Worm (Caenorhabditis elegans) whole organism, L2 larva: ENCODE measurements around the gene alkb-7.

ENCODE experiments used
- F13H6.1 ChIP-seq: sonication (generic microtip); optimal IDR thresholded peaks from 2 replicates; lab custom pipeline; 2016; ENCODE audit warnings: missing genetic modification characterization, missing compliant biosample characterization
- ama-1 ChIP-seq: fragments of 150-350 bp; optimal IDR thresholded peaks from 2 replicates; lab custom pipeline; 2018; ENCODE audit warnings: inconsistent platforms
- blmp-1 ChIP-seq: sonication (generic microtip); optimal IDR thresholded peaks from 2 replicates; lab custom pipeline; 2017; ENCODE audit warnings: missing genetic modification characterization, mild to moderate bottlenecking, missing compliant biosample characterization, antibody characterized with exemption, moderate library complexity; ENCODE audit not compliant: insufficient read depth
- ceh-16 ChIP-seq: fragments of 150-350 bp; optimal IDR thresholded peaks from 2 replicates; lab custom pipeline; 2014; ENCODE audit warnings: missing biosample characterization, missing genetic modification characterization
- elt-1 ChIP-seq: fragments of 150-350 bp; optimal IDR thresholded peaks from 2 replicates; lab custom pipeline; 2014; ENCODE audit warnings: missing biosample characterization, missing genetic modification characterization
- nhr-11 ChIP-seq: fragments of 150-350 bp; optimal IDR thresholded peaks from 2 replicates; lab custom pipeline; 2014; ENCODE audit warnings: missing biosample characterization, missing genetic modification characterization
- nhr-77 ChIP-seq: fragments of 150-350 bp; optimal IDR thresholded peaks from 2 replicates; lab custom pipeline; 2014; ENCODE audit warnings: missing biosample characterization, missing genetic modification characterization
- sma-3 ChIP-seq: sonication (generic microtip); optimal IDR thresholded peaks from 2 replicates; lab custom pipeline; 2016; ENCODE audit warnings: missing genetic modification reagents, missing genetic modification characterization, missing compliant biosample characterization
- sma-9 ChIP-seq, 2 experiments: fragments of 150-350 bp in 1 of 2; sonication (generic microtip) in 1 of 2; optimal IDR thresholded peaks; 2 replicates each; lab custom pipeline; 2014 to 2016; ENCODE audit warnings: missing genetic modification characterization in 2 of 2, mild to moderate bottlenecking in 1 of 2, missing biosample characterization in 1 of 2, missing compliant biosample characterization in 1 of 2, missing genetic modification reagents in 1 of 2, moderate library complexity in 1 of 2
- unc-55 ChIP-seq: fragments of 150-350 bp; sonication (generic microtip); optimal IDR thresholded peaks from 3 replicates; lab custom pipeline; 2014; ENCODE audit warnings: missing biosample characterization, missing genetic modification reagents, missing genetic modification characterization

- no peak for TF ChIP-seq unc-55 (GFP tag; lab: Kevin White, UChicago)
- no peak for TF ChIP-seq nhr-77 (tag; lab: Kevin White, UChicago)
- TF ChIP-seq F13H6.1 (tag; lab: Kevin White, UChicago): no peak
- TF ChIP-seq blmp-1: no peak
- TF ChIP-seq sma-3 (GFP tag; lab: Kevin White, UChicago): no peak
- TF ChIP-seq nhr-11 (tag; lab: Kevin White, UChicago): no peak
- TF ChIP-seq ama-1 (lab: Kevin White, UChicago): no peak
- no peak for TF ChIP-seq ceh-16 (tag; lab: Kevin White, UChicago)
- no peak for TF ChIP-seq elt-1 (tag; lab: Kevin White, UChicago)
- no peak for TF ChIP-seq sma-9 (GFP tag; optimal IDR thresholded peaks at IDR 0.05; lab: Kevin White, UChicago)
- no peak for TF ChIP-seq sma-9 (tag; optimal IDR thresholded peaks at IDR 0.05; lab: Kevin White, UChicago)
Measured at ce11 chrII:12796040-12796502, 8.1 kb upstream of the alkb-7 start, which contains the start of gene cpt-1.
